Worm (Caenorhabditis elegans) whole organism, L1 larva: Measurements from ENCODE around the gene srlf-26.

Experiments used
- C04F5.9 ChIP-seq: sonication (generic microtip); optimal IDR thresholded peaks from 2 replicates; lab custom pipeline; 2016; ENCODE audit warnings: missing genetic modification characterization, missing compliant biosample characterization
- C16A3.4 ChIP-seq: fragments of 150-350 bp; optimal IDR thresholded peaks from 2 replicates; lab custom pipeline; 2014; ENCODE audit warnings: missing biosample characterization, missing genetic modification characterization
- F16B12.6 ChIP-seq: fragments of 150-350 bp; optimal IDR thresholded peaks from 2 replicates; lab custom pipeline; 2014; ENCODE audit warnings: missing biosample characterization, missing genetic modification characterization
- alr-1 ChIP-seq: fragments of 200-800 bp; sonication (Bioruptor generic); optimal IDR thresholded peaks from 2 replicates; lab custom pipeline; 2018; ENCODE audit warnings: borderline replicate concordance, mild to moderate bottlenecking, missing genetic modification characterization, missing compliant biosample characterization
- aly-2 ChIP-seq: fragments of 150-350 bp; optimal IDR thresholded peaks from 2 replicates; lab custom pipeline; 2014; ENCODE audit warnings: missing biosample characterization, missing genetic modification characterization
- ama-1 ChIP-seq: fragments of 150-350 bp; optimal IDR thresholded peaks from 2 replicates; lab custom pipeline; 2014
- blmp-1 ChIP-seq: fragments of 150-350 bp; optimal IDR thresholded peaks from 2 replicates; lab custom pipeline; 2014; ENCODE audit warnings: missing biosample characterization, missing genetic modification characterization
- ceh-82 ChIP-seq, 3 experiments: fragments of 150-350 bp in 1 of 3; sonication (generic microtip) in 2 of 3; optimal IDR thresholded peaks; 2 replicates each; lab custom pipeline; 2014 to 2017; ENCODE audit warnings: missing biosample characterization in 3 of 3, missing genetic modification characterization in 3 of 3
- ceh-88 ChIP-seq: fragments of 200-800 bp; sonication (Bioruptor generic); IDR thresholded peaks from 2 replicates; pipeline ENCODE4 v1.3.6; 2022; ENCODE audit warnings: missing genetic modification characterization, missing compliant biosample characterization
- ceh-90 ChIP-seq: sonication (generic microtip); optimal IDR thresholded peaks from 2 replicates; lab custom pipeline; 2016; ENCODE audit warnings: missing genetic modification characterization, missing compliant biosample characterization
- efl-1 ChIP-seq, 4 experiments: fragments of 150-350 bp; optimal IDR thresholded peaks in 3 of 4; peaks in 1 of 4; 1 replicate in 1 of 4; 2 replicates in 3 of 4; lab custom pipeline; 2014; ENCODE audit warnings: missing biosample characterization in 2 of 4, missing genetic modification characterization in 2 of 4, missing genetic modification reagents in 2 of 4
- egl-13 ChIP-seq: sonication (generic microtip); optimal IDR thresholded peaks from 2 replicates; lab custom pipeline; 2016; ENCODE audit warnings: missing genotype, missing genetic modification reagents, missing genetic modification characterization, missing compliant biosample characterization
- egl-27 ChIP-seq, 2 experiments: fragments of 150-350 bp in 1 of 2; sonication (generic microtip); optimal IDR thresholded peaks; 3 replicates each; lab custom pipeline; 2017 to 2018; ENCODE audit warnings: missing biosample characterization in 2 of 2, missing genetic modification characterization in 2 of 2, missing genetic modification reagents in 2 of 2
- elt-2 ChIP-seq: sonication (generic microtip); optimal IDR thresholded peaks from 2 replicates; lab custom pipeline; 2016; ENCODE audit warnings: missing genetic modification characterization, mild to moderate bottlenecking, inconsistent platforms, missing compliant biosample characterization, missing genetic modification reagents
- elt-3 ChIP-seq, 6 experiments: fragments of 150-350 bp in 1 of 6; sonication (generic microtip); optimal IDR thresholded peaks; 2 replicates each; lab custom pipeline; 2017 to 2018; ENCODE audit warnings: missing biosample characterization in 6 of 6, missing genetic modification characterization in 6 of 6, inconsistent platforms in 1 of 6
- ets-5 ChIP-seq: fragments of 200-800 bp; sonication (Bioruptor generic); IDR thresholded peaks from 2 replicates; pipeline ENCODE4 v1.3.6; 2022; ENCODE audit warnings: missing genetic modification characterization, missing compliant biosample characterization
- fkh-10 ChIP-seq: sonication (generic microtip); optimal IDR thresholded peaks from 2 replicates; lab custom pipeline; 2017; ENCODE audit warnings: missing biosample characterization, missing genetic modification reagents, missing genetic modification characterization
- fkh-4 ChIP-seq: sonication (generic microtip); optimal IDR thresholded peaks from 2 replicates; lab custom pipeline; 2016; ENCODE audit warnings: missing compliant biosample characterization, missing genetic modification characterization, borderline replicate concordance
- fkh-8 ChIP-seq: sonication (generic microtip); optimal IDR thresholded peaks from 2 replicates; lab custom pipeline; 2016; ENCODE audit warnings: mild to moderate bottlenecking, missing genetic modification characterization, missing compliant biosample characterization
- hlh-17 ChIP-seq: fragments of 200-800 bp; sonication (Bioruptor generic); optimal IDR thresholded peaks from 2 replicates; lab custom pipeline; 2018; ENCODE audit warnings: missing genetic modification characterization, mild to moderate bottlenecking, missing compliant biosample characterization, moderate library complexity, borderline replicate concordance
- hlh-4 ChIP-seq: sonication (generic microtip); optimal IDR thresholded peaks from 2 replicates; lab custom pipeline; 2016; ENCODE audit warnings: mild to moderate bottlenecking, missing genetic modification characterization, missing compliant biosample characterization
- jun-1 ChIP-seq: fragments of 150-350 bp; optimal IDR thresholded peaks from 2 replicates; lab custom pipeline; 2014; ENCODE audit warnings: missing biosample characterization, missing genetic modification reagents, missing genetic modification characterization
- lin-13 ChIP-seq: fragments of 150-350 bp; optimal IDR thresholded peaks from 2 replicates; lab custom pipeline; 2014; ENCODE audit warnings: missing biosample characterization, missing genetic modification reagents, missing genetic modification characterization
- lin-14 ChIP-seq: fragments of 200-800 bp; sonication (Bioruptor generic); optimal IDR thresholded peaks from 2 replicates; lab custom pipeline; 2018; ENCODE audit warnings: mild to moderate bottlenecking, missing genetic modification characterization, moderate library complexity, missing compliant biosample characterization
- lin-35 ChIP-seq, 2 experiments: fragments of 150-350 bp; optimal IDR thresholded peaks; 2 replicates each; lab custom pipeline; 2014; ENCODE audit warnings: missing biosample characterization in 2 of 2, missing genetic modification characterization in 2 of 2, missing genetic modification reagents in 2 of 2
- lin-39 ChIP-seq: fragments of 150-350 bp; optimal IDR thresholded peaks from 2 replicates; lab custom pipeline; 2014; ENCODE audit warnings: missing biosample characterization, missing genetic modification reagents, missing genetic modification characterization
- mdl-1 ChIP-seq, 2 experiments: fragments of 150-350 bp; optimal IDR thresholded peaks; 2 replicates each; lab custom pipeline; 2014 to 2017; ENCODE audit warnings: missing biosample characterization in 2 of 2, missing genetic modification characterization in 2 of 2, inconsistent platforms in 1 of 2
- nhr-11 ChIP-seq: fragments of 150-350 bp; optimal IDR thresholded peaks from 2 replicates; lab custom pipeline; 2014; ENCODE audit warnings: missing biosample characterization, missing genetic modification characterization
- nhr-12 ChIP-seq: sonication (generic microtip); optimal IDR thresholded peaks from 2 replicates; lab custom pipeline; 2017; ENCODE audit warnings: missing biosample characterization, missing genetic modification characterization
- nhr-20 ChIP-seq: sonication (generic microtip); optimal IDR thresholded peaks from 2 replicates; lab custom pipeline; 2016; ENCODE audit warnings: mild to moderate bottlenecking, missing genetic modification characterization, missing compliant biosample characterization
- nhr-237 ChIP-seq: fragments of 150-350 bp; optimal IDR thresholded peaks from 2 replicates; lab custom pipeline; 2014; ENCODE audit warnings: missing biosample characterization, missing genetic modification characterization
- nhr-76 ChIP-seq: sonication (generic microtip); optimal IDR thresholded peaks from 2 replicates; lab custom pipeline; 2017; ENCODE audit warnings: missing biosample characterization, missing genetic modification characterization
- nhr-85 ChIP-seq: sonication (generic microtip); peaks from one replicate; lab custom pipeline; 2016; ENCODE audit warnings: missing genetic modification characterization, inconsistent platforms, missing compliant biosample characterization
- nhr-90 ChIP-seq: sonication (generic microtip); optimal IDR thresholded peaks from 2 replicates; lab custom pipeline; 2016; ENCODE audit warnings: mild to moderate bottlenecking, missing genetic modification characterization, missing compliant biosample characterization; ENCODE audit not compliant: poor library complexity
- pag-3 ChIP-seq: sonication (generic microtip); optimal IDR thresholded peaks from 2 replicates; lab custom pipeline; 2017; ENCODE audit warnings: missing genetic modification characterization, mild to moderate bottlenecking, missing compliant biosample characterization, antibody characterized with exemption, borderline replicate concordance; ENCODE audit not compliant: insufficient read depth
- pax-3 ChIP-seq: fragments of 200-800 bp; sonication (Bioruptor generic); optimal IDR thresholded peaks from 2 replicates; lab custom pipeline; 2018; ENCODE audit warnings: mild to moderate bottlenecking, missing genetic modification characterization, moderate library complexity, missing compliant biosample characterization
- pqm-1 ChIP-seq: sonication (generic microtip); optimal IDR thresholded peaks from 3 replicates; lab custom pipeline; 2017; ENCODE audit warnings: missing biosample characterization, missing genetic modification characterization
- rnt-1 ChIP-seq: sonication (generic microtip); optimal IDR thresholded peaks from 2 replicates; lab custom pipeline; 2016; ENCODE audit warnings: mild to moderate bottlenecking, missing genetic modification characterization, moderate library complexity, missing compliant biosample characterization
- sptf-1 ChIP-seq: fragments of 150-350 bp; optimal IDR thresholded peaks from 2 replicates; lab custom pipeline; 2014; ENCODE audit warnings: missing biosample characterization, missing genetic modification characterization
- unc-130 ChIP-seq: fragments of 150-350 bp; optimal IDR thresholded peaks from 2 replicates; lab custom pipeline; 2017; ENCODE audit warnings: missing biosample characterization, missing genetic modification characterization, inconsistent platforms
- zag-1 ChIP-seq: fragments of 150-350 bp; optimal IDR thresholded peaks from 2 replicates; lab custom pipeline; 2014; ENCODE audit warnings: missing biosample characterization, missing genetic modification characterization
- ztf-11 ChIP-seq, 2 experiments: sonication (generic microtip); optimal IDR thresholded peaks; 2 replicates each; lab custom pipeline; 2016 to 2017; ENCODE audit warnings: missing genetic modification characterization in 2 of 2, missing biosample characterization in 1 of 2, missing compliant biosample characterization in 1 of 2

Gene srlf-26

ce11 chrIV:13703828-13704425, 25.2 kb downstream of the srlf-26 start, which contains the start of gene tlp-1 (continued):
- TF ChIP-seq jun-1 (tag; lab: Kevin White, UChicago) (no peak), mdl-1 (tag; optimal IDR thresholded peaks at IDR 0.05; lab: Kevin White, UChicago) (peak in 1 of 2 experiments; percentile 26), sptf-1 (no peak), nhr-237 (tag; lab: Kevin White, UChicago) (no peak), lin-39 (tag; lab: Kevin White, UChicago) (peak; percentile 16), fkh-8 (no peak), nhr-12 (no peak), hlh-4 (tag; lab: Kevin White, UChicago) (no peak), ama-1 (no peak), fkh-4 (tag; lab: Kevin White, UChicago) (no peak), nhr-11 (no peak), lin-14 (GFP tag; lab: Kevin White, UChicago) (peak; percentile 80), F16B12.6 (tag; lab: Kevin White, UChicago) (no peak), alr-1 (tag; lab: Kevin White, UChicago) (no peak), efl-1 (optimal IDR thresholded peaks at IDR 0.05; lab: Kevin White, UChicago) (peak in 1 of 2 experiments; percentile 7), efl-1 (GFP tag; optimal IDR thresholded peaks at IDR 0.05 in 1 of 2; lab: Kevin White, UChicago) (peak in 1 of 2 experiments; percentile 28), ceh-90 (tag; lab: Kevin White, UChicago) (no peak), ets-5 (no peak), C16A3.4 (no peak), ztf-11 (tag; optimal IDR thresholded peaks at IDR 0.05; lab: Kevin White, UChicago) (no peak), C04F5.9 (tag; lab: Kevin White, UChicago) (no peak), fkh-10 (GFP tag; lab: Kevin White, UChicago) (no peak), ceh-88 (GFP tag; lab: Robert Waterston, UW) (no peak), nhr-90 (tag; lab: Kevin White, UChicago) (peak; percentile 69), ceh-82 (tag; optimal IDR thresholded peaks at IDR 0.05; lab: Kevin White, UChicago) (peak in 1 of 3 experiments; percentile 24), hlh-17 (GFP tag; lab: Kevin White, UChicago) (no peak), zag-1 (tag; lab: Kevin White, UChicago) (no peak), blmp-1 (peak; percentile 35), nhr-76 (tag; lab: Kevin White, UChicago) (no peak), unc-130 (tag; lab: Kevin White, UChicago) (peak; percentile 65), lin-13 (peak; percentile 12), pag-3 (tag; lab: Kevin White, UChicago) (no peak), rnt-1 (tag; lab: Kevin White, UChicago) (peak; percentile 64)
- TF ChIP-seq, all 84 proteins: peak for 32

ce11 chrIV:13707894-13708293, 29.1 kb downstream of the srlf-26 start:
- no peak for TF ChIP-seq fkh-4 (tag; lab: Kevin White, UChicago)
- no peak for TF ChIP-seq hlh-4 (tag; lab: Kevin White, UChicago)
- TF ChIP-seq lin-35 (GFP tag; optimal IDR thresholded peaks at IDR 0.05; lab: Kevin White, UChicago) = peak in 1 of 2 experiments; percentile 26
- no peak for TF ChIP-seq elt-3 (tag; optimal IDR thresholded peaks at IDR 0.05; lab: Kevin White, UChicago)
- no peak for TF ChIP-seq hlh-17 (GFP tag; lab: Kevin White, UChicago)
- TF ChIP-seq aly-2 = no peak
- TF ChIP-seq pax-3 (tag; lab: Kevin White, UChicago) = peak; percentile 62
- TF ChIP-seq nhr-85 = peak; percentile 6
- TF ChIP-seq nhr-90 (tag; lab: Kevin White, UChicago) = peak; percentile 42
- peak; percentile 11 for TF ChIP-seq pqm-1
- no peak for TF ChIP-seq sptf-1
- TF ChIP-seq C16A3.4 = no peak
- no peak for TF ChIP-seq egl-27 (tag; optimal IDR thresholded peaks at IDR 0.05; lab: Kevin White, UChicago)
- no peak for TF ChIP-seq egl-13 (tag; lab: Kevin White, UChicago)
- TF ChIP-seq elt-2 (tag; lab: Kevin White, UChicago) = peak; percentile 93
- TF ChIP-seq nhr-20 = peak; percentile 4
- no peak for TF ChIP-seq alr-1 (tag; lab: Kevin White, UChicago)
